Worm (Caenorhabditis elegans) whole organism, early embryonic: Measurements from ENCODE around the gene sax-7.

Experiments used
- ama-1 ChIP-seq: fragments of 150-350 bp; optimal IDR thresholded peaks from 2 replicates; lab custom pipeline; 2014
- ceh-13 ChIP-seq: fragments of 200-800 bp; sonication (Bioruptor generic); optimal IDR thresholded peaks from 2 replicates; lab custom pipeline; 2018; ENCODE audit warnings: mild to moderate bottlenecking, missing genetic modification characterization, missing compliant biosample characterization
- ets-7 ChIP-seq: sonication (generic microtip); optimal IDR thresholded peaks from 2 replicates; lab custom pipeline; 2016; ENCODE audit warnings: missing genotype, missing genetic modification characterization, missing compliant biosample characterization
- flt-1 ChIP-seq: fragments of 200-800 bp; sonication (Bioruptor generic); IDR thresholded peaks from 2 replicates; pipeline ENCODE4 v1.3.6; 2022; ENCODE audit warnings: missing genetic modification characterization, missing compliant biosample characterization
- hmg-4 ChIP-seq: fragments of 200-800 bp; sonication (Bioruptor generic); optimal IDR thresholded peaks from 2 replicates; lab custom pipeline; 2018; ENCODE audit warnings: mild to moderate bottlenecking, missing genetic modification characterization, missing compliant biosample characterization
- pes-1 ChIP-seq: fragments of 200-800 bp; sonication (Bioruptor generic); IDR thresholded peaks from 2 replicates; pipeline ENCODE4 v1.3.6; 2022; ENCODE audit warnings: missing genetic modification reagents, missing genetic modification characterization, missing compliant biosample characterization
- tbx-11 ChIP-seq: fragments of 200-800 bp; sonication (Bioruptor generic); IDR thresholded peaks from 2 replicates; pipeline ENCODE4 v1.3.6; 2022; ENCODE audit warnings: missing genetic modification characterization, missing compliant biosample characterization

DNA sequence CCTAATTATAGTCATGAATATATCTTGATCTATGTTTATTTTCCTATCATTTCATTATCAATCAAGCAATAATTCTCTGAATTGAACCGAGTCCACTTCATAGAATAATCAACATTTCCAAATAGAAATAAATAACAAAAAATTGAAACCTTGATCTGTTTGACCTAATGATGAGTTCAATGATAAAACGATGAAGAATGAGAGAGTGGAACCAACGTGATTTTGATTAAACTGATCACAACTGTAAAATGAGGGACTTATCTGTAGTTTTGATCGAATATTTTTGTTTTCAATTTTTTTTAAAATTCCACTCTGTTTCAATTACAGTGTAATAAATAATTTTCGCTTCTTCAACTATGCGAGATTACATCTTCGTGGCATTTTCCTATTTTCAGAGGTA lies 19.6 kb upstream of the sax-7 start:
- TF ChIP-seq ama-1 (lab: Kevin White, UChicago), result no peak
- no peak for TF ChIP-seq flt-1 (GFP tag; lab: Robert Waterston, UW)
- no peak for TF ChIP-seq ceh-13 (GFP tag; lab: Kevin White, UChicago)
- no peak for TF ChIP-seq tbx-11 (GFP tag; lab: Robert Waterston, UW)
- TF ChIP-seq pes-1, result no peak
- TF ChIP-seq hmg-4, result no peak
- no peak for TF ChIP-seq ets-7 (tag; lab: Kevin White, UChicago)
